Worm (Caenorhabditis elegans) whole organism, young adult: ENCODE results near the gene kvs-1.

Experiments
- B0336.3 ChIP-seq: fragments of 200-800 bp; sonication (Bioruptor generic); IDR thresholded peaks from 2 replicates; pipeline ENCODE4 v1.3.6; 2022; ENCODE audit warnings: missing genetic modification characterization, missing compliant biosample characterization
- F10E7.11 ChIP-seq: sonication (generic microtip); optimal IDR thresholded peaks from 2 replicates; lab custom pipeline; 2017; ENCODE audit warnings: mild to moderate bottlenecking, missing genetic modification characterization, moderate library complexity, missing compliant biosample characterization
- F39B2.1 ChIP-seq: fragments of 200-800 bp; sonication (Bioruptor generic); IDR thresholded peaks from 2 replicates; pipeline ENCODE4 v1.3.6; 2022; ENCODE audit warnings: missing genetic modification reagents, missing genetic modification characterization, missing compliant biosample characterization
- F49E8.2 ChIP-seq: sonication (generic microtip); optimal IDR thresholded peaks from 3 replicates; lab custom pipeline; 2017; ENCODE audit warnings: missing genetic modification characterization, mild to moderate bottlenecking, missing compliant biosample characterization, antibody characterized with exemption, moderate library complexity; ENCODE audit not compliant: insufficient read depth
- K11D2.4 ChIP-seq: fragments of 200-800 bp; sonication (Bioruptor generic); IDR thresholded peaks from 2 replicates; pipeline ENCODE4 v1.3.6; 2022; ENCODE audit warnings: missing genetic modification reagents, missing genetic modification characterization, missing compliant biosample characterization
- K12H6.12 ChIP-seq: fragments of 200-800 bp; sonication (Bioruptor generic); optimal IDR thresholded peaks from 2 replicates; lab custom pipeline; 2018; ENCODE audit warnings: mild to moderate bottlenecking, missing genetic modification characterization, missing compliant biosample characterization
- Y56A3A.18 ChIP-seq: fragments of 200-800 bp; sonication (Bioruptor generic); IDR thresholded peaks from 2 replicates; pipeline ENCODE4 v1.3.6; 2022; ENCODE audit warnings: missing genetic modification reagents, missing genetic modification characterization, missing compliant biosample characterization
- athp-1 ChIP-seq: sonication (generic microtip); optimal IDR thresholded peaks from 2 replicates; lab custom pipeline; 2017; ENCODE audit warnings: mild to moderate bottlenecking, missing genetic modification characterization, missing compliant biosample characterization
- attf-3 ChIP-seq: fragments of 200-800 bp; sonication (Bioruptor generic); conservative IDR thresholded peaks from 2 replicates; pipeline ENCODE4 v1.3.6; 2022; ENCODE audit warnings: missing genetic modification reagents, missing genetic modification characterization, missing compliant biosample characterization
- bed-1 ChIP-seq: fragments of 200-800 bp; sonication (Bioruptor generic); IDR thresholded peaks from 2 replicates; pipeline ENCODE4 v1.3.6; 2022; ENCODE audit warnings: missing genetic modification reagents, missing genetic modification characterization, missing compliant biosample characterization
- ccch-3 ChIP-seq: fragments of 200-800 bp; sonication (Bioruptor generic); optimal IDR thresholded peaks from 2 replicates; lab custom pipeline; 2018; ENCODE audit warnings: mild to moderate bottlenecking, missing genetic modification characterization, missing compliant biosample characterization
- dox-1 ChIP-seq: fragments of 200-800 bp; sonication (Bioruptor generic); IDR thresholded peaks from 2 replicates; pipeline ENCODE4 v1.3.6; 2022; ENCODE audit warnings: missing genetic modification reagents, missing genetic modification characterization, missing compliant biosample characterization
- egl-18 ChIP-seq: fragments of 200-800 bp; sonication (Bioruptor generic); IDR thresholded peaks from 2 replicates; pipeline ENCODE4 v1.3.6; 2022; ENCODE audit warnings: missing genetic modification reagents, missing genetic modification characterization, missing compliant biosample characterization
- egrh-3 ChIP-seq: fragments of 200-800 bp; sonication (Bioruptor generic); IDR thresholded peaks from 2 replicates; pipeline ENCODE4 v1.3.6; 2022; ENCODE audit warnings: missing genetic modification reagents, missing genetic modification characterization, missing compliant biosample characterization
- fkh-3 ChIP-seq: sonication (generic microtip); optimal IDR thresholded peaks from 2 replicates; lab custom pipeline; 2016; ENCODE audit warnings: mild to moderate bottlenecking, missing genetic modification characterization, missing compliant biosample characterization
- hlh-12 ChIP-seq: sonication (generic microtip); optimal IDR thresholded peaks from 2 replicates; lab custom pipeline; 2016; ENCODE audit warnings: missing genetic modification characterization, missing compliant biosample characterization
- hlh-26 ChIP-seq: fragments of 200-800 bp; sonication (Bioruptor generic); conservative IDR thresholded peaks from 2 replicates; pipeline ENCODE4 v1.3.6; 2022; ENCODE audit warnings: missing genetic modification reagents, missing genetic modification characterization, missing compliant biosample characterization
- hmg-20 ChIP-seq: fragments of 200-800 bp; sonication (Bioruptor generic); IDR thresholded peaks from 2 replicates; pipeline ENCODE4 v1.3.6; 2022; ENCODE audit warnings: missing genetic modification reagents, missing genetic modification characterization, missing compliant biosample characterization
- lin-26 ChIP-seq: fragments of 200-800 bp; sonication (Bioruptor generic); IDR thresholded peaks from 2 replicates; pipeline ENCODE4 v1.3.6; 2022; ENCODE audit warnings: missing genetic modification reagents, missing genetic modification characterization, missing compliant biosample characterization
- lin-40 ChIP-seq: sonication (generic microtip); optimal IDR thresholded peaks from 2 replicates; lab custom pipeline; 2016; ENCODE audit warnings: missing genetic modification characterization, mild to moderate bottlenecking, missing compliant biosample characterization, missing genotype, missing genetic modification reagents
- lin-54 ChIP-seq: fragments of 200-800 bp; sonication (Bioruptor generic); optimal IDR thresholded peaks from 2 replicates; lab custom pipeline; 2018; ENCODE audit warnings: mild to moderate bottlenecking, missing genetic modification characterization, missing compliant biosample characterization
- lsy-27 ChIP-seq: sonication (generic microtip); optimal IDR thresholded peaks from 2 replicates; lab custom pipeline; 2017; ENCODE audit warnings: missing genetic modification characterization, mild to moderate bottlenecking, missing compliant biosample characterization, antibody characterized with exemption, missing genotype, borderline replicate concordance; ENCODE audit not compliant: insufficient read depth
- madf-6 ChIP-seq: fragments of 200-800 bp; sonication (Bioruptor generic); IDR thresholded peaks from 2 replicates; pipeline ENCODE4 v1.3.6; 2022; ENCODE audit warnings: missing genetic modification reagents, missing genetic modification characterization, missing compliant biosample characterization
- mcd-1 ChIP-seq: fragments of 200-800 bp; sonication (Bioruptor generic); IDR thresholded peaks from 2 replicates; pipeline ENCODE4 v1.3.6; 2022; ENCODE audit warnings: missing genetic modification reagents, missing genetic modification characterization, missing compliant biosample characterization
- pha-4 ChIP-seq: fragments of 150-350 bp; sonication (generic microtip); optimal IDR thresholded peaks from 2 replicates; lab custom pipeline; 2014; ENCODE audit warnings: missing biosample characterization, missing genetic modification reagents, missing genetic modification characterization
- repo-1 ChIP-seq: sonication (generic microtip); optimal IDR thresholded peaks from 2 replicates; lab custom pipeline; 2017; ENCODE audit warnings: mild to moderate bottlenecking, missing genetic modification characterization, missing compliant biosample characterization
- sdz-38 ChIP-seq: sonication (generic microtip); optimal IDR thresholded peaks from 2 replicates; lab custom pipeline; 2016; ENCODE audit warnings: missing genotype, missing genetic modification characterization, missing compliant biosample characterization
- snpc-1.1 ChIP-seq: sonication (generic microtip); optimal IDR thresholded peaks from 2 replicates; lab custom pipeline; 2017; ENCODE audit warnings: missing genetic modification characterization, mild to moderate bottlenecking, missing compliant biosample characterization, antibody characterized with exemption, moderate library complexity, missing genotype, missing genetic modification reagents; ENCODE audit not compliant: insufficient read depth
- tbx-9 ChIP-seq: sonication (generic microtip); optimal IDR thresholded peaks from 2 replicates; lab custom pipeline; 2016; ENCODE audit warnings: borderline replicate concordance, missing genetic modification characterization, inconsistent platforms, missing compliant biosample characterization
- zfh-2 ChIP-seq: fragments of 200-800 bp; sonication (Bioruptor generic); conservative IDR thresholded peaks from 2 replicates; pipeline ENCODE4 v1.3.6; 2022; ENCODE audit warnings: missing genetic modification reagents, missing genetic modification characterization, missing compliant biosample characterization
- ztf-18 ChIP-seq: sonication (generic microtip); optimal IDR thresholded peaks from 2 replicates; lab custom pipeline; 2016; ENCODE audit warnings: missing genotype, mild to moderate bottlenecking, missing genetic modification characterization, missing compliant biosample characterization

Gene kvs-1

DNA sequence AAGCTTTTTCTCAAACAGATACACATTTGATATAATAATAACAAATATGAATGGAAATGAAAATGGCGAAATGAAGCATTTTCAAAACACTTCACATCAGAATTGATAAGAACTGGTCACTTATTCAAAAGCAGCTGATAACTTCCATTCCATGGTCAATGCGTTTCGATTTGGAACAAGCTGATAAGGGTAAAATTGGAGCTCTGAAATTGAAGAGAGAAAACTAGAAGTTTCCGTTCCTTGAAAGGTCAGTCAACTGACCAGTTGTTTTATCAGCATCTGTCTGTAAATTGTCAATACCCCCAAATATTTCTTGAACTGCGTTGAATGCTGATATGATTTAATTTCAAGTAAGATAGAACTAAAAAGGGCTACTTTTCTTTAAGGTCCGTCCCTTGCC lies 54.6 kb downstream of the kvs-1 start:
- no peak for TF ChIP-seq pha-4
- no peak for TF ChIP-seq hlh-26 (GFP tag; lab: Robert Waterston, UW)
- TF ChIP-seq lin-40: no peak
- TF ChIP-seq ccch-3 (GFP tag; lab: Kevin White, UChicago): no peak

- TF ChIP-seq snpc-1.1: no peak
- TF ChIP-seq madf-6 (GFP tag; lab: Robert Waterston, UW): no peak
- no peak for TF ChIP-seq athp-1 (tag; lab: Kevin White, UChicago)
- no peak for TF ChIP-seq mcd-1 (GFP tag; lab: Robert Waterston, UW)
- peak; percentile 94 for TF ChIP-seq zfh-2 (GFP tag; lab: Robert Waterston, UW)
- no peak for TF ChIP-seq egl-18 (GFP tag; lab: Robert Waterston, UW)
- 0 out of 2 replicates have a peak, but pooled peaks have one; percentile 25 for TF ChIP-seq K11D2.4 (GFP tag; lab: Robert Waterston, UW)
- peak; percentile 34; the same call in 1 of the 2 replicates for TF ChIP-seq lin-26
- no peak for TF ChIP-seq hlh-12
- TF ChIP-seq F49E8.2 (tag; lab: Kevin White, UChicago): no peak
- TF ChIP-seq egrh-3 (GFP tag; lab: Robert Waterston, UW): peak; percentile 83
- peak; percentile 43; the same call in 1 of the 2 replicates for TF ChIP-seq dox-1 (GFP tag; lab: Robert Waterston, UW)
- peak; percentile 11 for TF ChIP-seq K12H6.12 (tag; lab: Kevin White, UChicago)
- TF ChIP-seq, all 124 proteins: peak for 6
Measured at ce11 chrX:7651219-7651958, 55.5 kb downstream of the kvs-1 start.

- TF ChIP-seq F49E8.2 (tag; lab: Kevin White, UChicago) (no peak), hmg-20 (GFP tag; lab: Robert Waterston, UW) (no peak)
Measured at ce11 chrX:7645313-7645712, 61.6 kb downstream of the kvs-1 start, which contains the start of gene F26A10.2. F26A10.2 (minus strand) TSS chrX:7645413.

- TF ChIP-seq tbx-9 (tag; lab: Kevin White, UChicago) (no peak), lin-54 (GFP tag; lab: Kevin White, UChicago) (no peak), attf-3 (no peak), ztf-18 (tag; lab: Kevin White, UChicago) (no peak), Y56A3A.18 (GFP tag; lab: Robert Waterston, UW) (no peak), egl-18 (GFP tag; lab: Robert Waterston, UW) (no peak), F10E7.11 (tag; lab: Kevin White, UChicago) (no peak), F39B2.1 (GFP tag; lab: Robert Waterston, UW) (no peak), fkh-3 (tag; lab: Kevin White, UChicago) (no peak), B0336.3 (no peak), repo-1 (tag; lab: Kevin White, UChicago) (no peak), lsy-27 (no peak), sdz-38 (tag; lab: Kevin White, UChicago) (no peak), bed-1 (no peak)
Measured at ce11 chrX:7640811-7641210, 66.1 kb downstream of the kvs-1 start.
